Fruit fly (Drosophila melanogaster) whole organism, wandering third instar larva: Measurements from ENCODE around the gene Mulk.

ENCODE experiments used
- Abd-B ChIP-seq: fragments of >200 bp; optimal IDR thresholded peaks from 2 replicates; lab custom pipeline; 2017; ENCODE audit warnings: missing biosample characterization, missing genetic modification characterization
- CG32264 ChIP-seq: fragments of 200-800 bp; sonication (Bioruptor generic); optimal IDR thresholded peaks from 2 replicates; lab custom pipeline; 2016; ENCODE audit warnings: missing biosample characterization, missing genetic modification characterization
- CG9705 ChIP-seq: fragments of 200-800 bp; sonication (Bioruptor generic); optimal IDR thresholded peaks from 2 replicates; lab custom pipeline; 2018; ENCODE audit warnings: missing biosample characterization, mild to moderate bottlenecking, missing genetic modification characterization
- CrebA ChIP-seq: fragments of 200-800 bp; sonication (Bioruptor generic); optimal IDR thresholded peaks from 2 replicates; lab custom pipeline; 2016; ENCODE audit warnings: missing biosample characterization, mild to moderate bottlenecking, missing genetic modification characterization, borderline replicate concordance
- Dfd ChIP-seq: fragments of >200 bp; optimal IDR thresholded peaks from 2 replicates; lab custom pipeline; 2017; ENCODE audit warnings: missing biosample characterization, missing genetic modification characterization
- Dif ChIP-seq: fragments of 200-275, 200-300 bp; sonication (Bioruptor generic); optimal IDR thresholded peaks from 2 replicates; lab custom pipeline; 2018; ENCODE audit warnings: missing biosample characterization, missing genetic modification characterization; ENCODE audit not compliant: partially characterized antibody
- GATAd ChIP-seq: sonication (Bioruptor generic); optimal IDR thresholded peaks from 2 replicates; lab custom pipeline; 2016; ENCODE audit warnings: missing biosample characterization, missing genetic modification characterization
- HLH106 ChIP-seq: fragments of 200-800 bp; optimal IDR thresholded peaks from 3 replicates; lab custom pipeline; 2019; ENCODE audit warnings: missing biosample characterization, mild to moderate bottlenecking, missing genetic modification characterization, moderate library complexity
- Hnf4 ChIP-seq: fragments of 200-800 bp; sonication (Bioruptor generic); optimal IDR thresholded peaks from 2 replicates; lab custom pipeline; 2016; ENCODE audit warnings: missing biosample characterization, mild to moderate bottlenecking, missing genetic modification characterization
- Hr78 ChIP-seq: fragments of >200 bp; optimal IDR thresholded peaks from 2 replicates; lab custom pipeline; 2017; ENCODE audit warnings: missing biosample characterization, missing genetic modification characterization
- Hr83 ChIP-seq: fragments of 200-300 bp; sonication (Bioruptor generic); optimal IDR thresholded peaks from 2 replicates; lab custom pipeline; 2016; ENCODE audit warnings: missing biosample characterization, mild to moderate bottlenecking, missing genetic modification characterization, moderate library complexity; ENCODE audit not compliant: poor library complexity, severe bottlenecking
- Jra ChIP-seq: sonication (Bioruptor generic); optimal IDR thresholded peaks from 2 replicates; lab custom pipeline; 2016; ENCODE audit warnings: missing biosample characterization, missing genetic modification characterization
- Mio ChIP-seq: sonication (Bioruptor generic); optimal IDR thresholded peaks from 2 replicates; lab custom pipeline; 2016; ENCODE audit warnings: missing biosample characterization, missing genetic modification characterization
- Myc ChIP-seq: fragments of >200 bp; optimal IDR thresholded peaks from 2 replicates; lab custom pipeline; 2017
- N ChIP-seq: fragments of >200 bp; optimal IDR thresholded peaks from 2 replicates; lab custom pipeline; 2018; ENCODE audit warnings: missing biosample characterization, missing external identifiers, missing genetic modification characterization
- OdsH ChIP-seq: fragments of 200-800 bp; sonication (Bioruptor generic); optimal IDR thresholded peaks from 2 replicates; lab custom pipeline; 2016; ENCODE audit warnings: missing biosample characterization, mild to moderate bottlenecking, missing genetic modification characterization
- Rel ChIP-seq, 2 experiments: fragments of 200-800 bp; sonication (Bioruptor generic) in 1 of 2; optimal IDR thresholded peaks; 2 replicates in 1 of 2; 3 replicates in 1 of 2; lab custom pipeline; 2016 to 2019; ENCODE audit warnings: mild to moderate bottlenecking in 2 of 2, missing biosample characterization in 2 of 2, missing genetic modification characterization in 2 of 2, moderate library complexity in 1 of 2
- Sp1 ChIP-seq: fragments of 200-800 bp; sonication (Bioruptor generic); optimal IDR thresholded peaks from 3 replicates; lab custom pipeline; 2019; ENCODE audit warnings: missing biosample characterization, mild to moderate bottlenecking, missing genetic modification characterization, moderate library complexity
- Vsx2 ChIP-seq: fragments of 200-300, 225-300 bp; sonication (Bioruptor generic); optimal IDR thresholded peaks from 2 replicates; lab custom pipeline; 2018; ENCODE audit warnings: missing biosample characterization, missing genetic modification characterization; ENCODE audit not compliant: partially characterized antibody
- br ChIP-seq: fragments of 200-800 bp; sonication (Bioruptor generic); optimal IDR thresholded peaks from 2 replicates; lab custom pipeline; 2016; ENCODE audit warnings: missing biosample characterization, missing genetic modification characterization
- brk ChIP-seq: fragments of 200-800 bp; sonication (Bioruptor generic); optimal IDR thresholded peaks from 2 replicates; lab custom pipeline; 2016; ENCODE audit warnings: missing biosample characterization, mild to moderate bottlenecking, missing genetic modification characterization
- dl ChIP-seq, 2 experiments: fragments of 175-275, 200-275 bp in 1 of 2; fragments of 200-275 bp in 1 of 2; sonication (Bioruptor generic); optimal IDR thresholded peaks; lab custom pipeline; 2018; ENCODE audit warnings: mild to moderate bottlenecking in 2 of 2, missing biosample characterization in 2 of 2, missing genetic modification characterization in 2 of 2, moderate library complexity in 2 of 2; ENCODE audit not compliant: partially characterized antibody in 2 of 2, insufficient read depth in 1 of 2
- dmrt93B ChIP-seq: fragments of 200-800 bp; sonication (Bioruptor generic); optimal IDR thresholded peaks from 2 replicates; lab custom pipeline; 2018; ENCODE audit warnings: missing biosample characterization, mild to moderate bottlenecking, missing genetic modification characterization
- dsf ChIP-seq: sonication (Bioruptor generic); optimal IDR thresholded peaks from 2 replicates; lab custom pipeline; 2016; ENCODE audit warnings: missing biosample characterization, missing genetic modification characterization, borderline replicate concordance
- ey ChIP-seq: fragments of 200-800 bp; sonication (Bioruptor generic); optimal IDR thresholded peaks from 2 replicates; lab custom pipeline; 2016; ENCODE audit warnings: missing biosample characterization, missing genetic modification characterization
- foxo ChIP-seq, 2 experiments: fragments of 200-800 bp; sonication (Bioruptor generic); optimal IDR thresholded peaks; 2 replicates in 1 of 2; 3 replicates in 1 of 2; lab custom pipeline; 2016 to 2017; ENCODE audit warnings: missing biosample characterization in 2 of 2, missing genetic modification characterization in 2 of 2
- fru ChIP-seq: fragments of 200-800 bp; sonication (Bioruptor generic); optimal IDR thresholded peaks from 3 replicates; lab custom pipeline; 2016; ENCODE audit warnings: missing biosample characterization, mild to moderate bottlenecking, missing genetic modification characterization
- h ChIP-seq: fragments of 200-800 bp; sonication (Bioruptor generic); optimal IDR thresholded peaks from 3 replicates; lab custom pipeline; 2016; ENCODE audit warnings: missing biosample characterization, mild to moderate bottlenecking, missing genetic modification characterization
- jim ChIP-seq: fragments of 175-275, 200-325 bp; sonication (Bioruptor generic); optimal IDR thresholded peaks from 2 replicates; lab custom pipeline; 2016; ENCODE audit warnings: missing biosample characterization, mild to moderate bottlenecking, missing genetic modification characterization
- lola ChIP-seq: fragments of >200 bp; optimal IDR thresholded peaks from 2 replicates; lab custom pipeline; 2017; ENCODE audit warnings: missing biosample characterization, missing genetic modification characterization
- pan ChIP-seq: fragments of >200 bp; optimal IDR thresholded peaks from 2 replicates; lab custom pipeline; 2017
- psq ChIP-seq: fragments of 200-800 bp; sonication (Bioruptor generic); optimal IDR thresholded peaks from 3 replicates; lab custom pipeline; 2017; ENCODE audit warnings: missing biosample characterization, mild to moderate bottlenecking, missing genetic modification characterization, moderate library complexity
- rgr ChIP-seq: fragments of 200-800 bp; sonication (Bioruptor generic); optimal IDR thresholded peaks from 3 replicates; lab custom pipeline; 2016; ENCODE audit warnings: missing biosample characterization, mild to moderate bottlenecking, missing genetic modification characterization
- sage ChIP-seq: fragments of 200-800 bp; sonication (Bioruptor generic); optimal IDR thresholded peaks from 2 replicates; lab custom pipeline; 2016; ENCODE audit warnings: missing biosample characterization, mild to moderate bottlenecking, missing genetic modification characterization
- sv ChIP-seq: fragments of 200-800 bp; sonication (Bioruptor generic); optimal IDR thresholded peaks from 3 replicates; lab custom pipeline; 2016; ENCODE audit warnings: missing biosample characterization, missing genetic modification characterization
- tai ChIP-seq: sonication (Bioruptor generic); optimal IDR thresholded peaks from 2 replicates; lab custom pipeline; 2016; ENCODE audit warnings: missing biosample characterization, missing genetic modification characterization
- usp ChIP-seq: fragments of >200 bp; optimal IDR thresholded peaks from 2 replicates; lab custom pipeline; 2017; ENCODE audit warnings: missing biosample characterization, missing genetic modification characterization
- woc ChIP-seq: sonication (Bioruptor generic); optimal IDR thresholded peaks from 2 replicates; lab custom pipeline; 2016; ENCODE audit warnings: missing biosample characterization, mild to moderate bottlenecking, missing genetic modification characterization

Mulk gene

dm6 chr2L:10268688-10269087 lies 1.2 kb upstream of the Mulk start, which contains the start of gene CG4957:
TSS of gene CG4957 (plus strand) at chr2L:10268872.
- TF ChIP-seq OdsH (GFP tag; lab: Kevin White, UChicago) (no peak), Myc (lab: Kevin White, UChicago) (peak; percentile 26), N (no peak), CG32264 (GFP tag; lab: Kevin White, UChicago) (no peak)

- no peak for TF ChIP-seq sv (GFP tag; lab: Kevin White, UChicago)
- TF ChIP-seq CrebA (GFP tag; lab: Kevin White, UChicago), result no peak
- TF ChIP-seq, all 38 proteins: peak for 0
These were observed 2.4 kb downstream of the Mulk start, which contains the start of gene trk for dm6 chr2L:10272224-10272623. TSS of gene trk (minus strand) at chr2L:10272324.

dm6 chr2L:10276436-10276835 lies 6.6 kb downstream of the Mulk start:
- TF ChIP-seq Dfd (GFP tag; lab: Kevin White, UChicago), result no peak
- peak; percentile 18 for TF ChIP-seq psq (GFP tag; lab: Kevin White, UChicago)
- TF ChIP-seq, all 38 proteins: peak for 1

- no peak for TF ChIP-seq Mio
- no peak for TF ChIP-seq Abd-B
- peak; percentile 40 for TF ChIP-seq Jra
- TF ChIP-seq brk (GFP tag; lab: Kevin White, UChicago), result no peak
- TF ChIP-seq fru, result no peak
- no peak for TF ChIP-seq sv (GFP tag; lab: Kevin White, UChicago)
- no peak for TF ChIP-seq GATAd (GFP tag; lab: Kevin White, UChicago)
- TF ChIP-seq jim (GFP tag; lab: Kevin White, UChicago), result no peak
- TF ChIP-seq N, result peak; percentile 9
- TF ChIP-seq dsf, result no peak
- no peak for TF ChIP-seq Rel (GFP tag; optimal IDR thresholded peaks at IDR 0.05; lab: Kevin White, UChicago)
- no peak for TF ChIP-seq Rel (tag; optimal IDR thresholded peaks at IDR 0.05; lab: Kevin White, UChicago)
- peak; percentile 14 to 54 for TF ChIP-seq foxo (GFP tag; optimal IDR thresholded peaks at IDR 0.05; lab: Kevin White, UChicago)
- no peak for TF ChIP-seq woc (GFP tag; lab: Kevin White, UChicago)
- no peak for TF ChIP-seq br (GFP tag; lab: Kevin White, UChicago)
- TF ChIP-seq CG32264 (GFP tag; lab: Kevin White, UChicago), result no peak
- no peak for TF ChIP-seq CrebA (GFP tag; lab: Kevin White, UChicago)
- TF ChIP-seq Vsx2 (GFP tag; lab: Kevin White, UChicago), result no peak
- no peak for TF ChIP-seq Sp1 (GFP tag; lab: Kevin White, UChicago)
- TF ChIP-seq Hr83, result no peak
- TF ChIP-seq pan (lab: Kevin White, UChicago), result no peak
- TF ChIP-seq usp (GFP tag; lab: Kevin White, UChicago), result no peak
- TF ChIP-seq rgr (GFP tag; lab: Kevin White, UChicago), result no peak
- peak; percentile 52 for TF ChIP-seq tai (GFP tag; lab: Kevin White, UChicago)
- TF ChIP-seq h (GFP tag; lab: Kevin White, UChicago), result no peak
- peak; percentile 33 for TF ChIP-seq psq (GFP tag; lab: Kevin White, UChicago)
- TF ChIP-seq Dif (GFP tag; lab: Kevin White, UChicago), result no peak
- TF ChIP-seq HLH106 (tag; lab: Kevin White, UChicago), result no peak
- TF ChIP-seq Hnf4 (GFP tag; lab: Kevin White, UChicago), result peak; percentile 58
- no peak for TF ChIP-seq dl (GFP tag; optimal IDR thresholded peaks at IDR 0.05; lab: Kevin White, UChicago; ENCODE audit: insufficient read depth in 1 of 2, partially characterized antibody in 2 of 2)
- TF ChIP-seq Hr78 (GFP tag; lab: Kevin White, UChicago), result no peak
- no peak for TF ChIP-seq Myc (lab: Kevin White, UChicago)
- no peak for TF ChIP-seq CG9705
- no peak for TF ChIP-seq dmrt93B
- no peak for TF ChIP-seq lola (GFP tag; lab: Kevin White, UChicago)
- peak; percentile 60 for TF ChIP-seq OdsH (GFP tag; lab: Kevin White, UChicago)
- no peak for TF ChIP-seq Dfd (GFP tag; lab: Kevin White, UChicago)
- TF ChIP-seq ey (GFP tag; lab: Kevin White, UChicago), result peak; percentile 66
- no peak for TF ChIP-seq sage
- TF ChIP-seq, all 38 proteins: peak for 8
These were observed 7.0 kb downstream of the Mulk start for dm6 chr2L:10276846-10277245.
